Worm (Caenorhabditis elegans) whole organism, L1 larva: ENCODE results near the gene hsp-4.
A peak's percentile ranks its signal among the peaks of the same experiment; 100 is the strongest.

Experiments used
- C04F5.9 ChIP-seq: sonication (generic microtip); optimal IDR thresholded peaks from 2 replicates; lab custom pipeline; 2016; ENCODE audit warnings: missing genetic modification characterization, missing compliant biosample characterization
- ama-1 ChIP-seq: fragments of 150-350 bp; optimal IDR thresholded peaks from 2 replicates; lab custom pipeline; 2014
- blmp-1 ChIP-seq: fragments of 150-350 bp; optimal IDR thresholded peaks from 2 replicates; lab custom pipeline; 2014; ENCODE audit warnings: missing biosample characterization, missing genetic modification characterization
- ceh-82 ChIP-seq, 3 experiments: fragments of 150-350 bp in 1 of 3; sonication (generic microtip) in 2 of 3; optimal IDR thresholded peaks; 2 replicates each; lab custom pipeline; 2014 to 2017; ENCODE audit warnings: missing biosample characterization in 3 of 3, missing genetic modification characterization in 3 of 3
- ceh-90 ChIP-seq: sonication (generic microtip); optimal IDR thresholded peaks from 2 replicates; lab custom pipeline; 2016; ENCODE audit warnings: missing genetic modification characterization, missing compliant biosample characterization
- ces-1 ChIP-seq: fragments of 150-350 bp; optimal IDR thresholded peaks from 2 replicates; lab custom pipeline; 2014; ENCODE audit warnings: missing biosample characterization, missing genetic modification reagents, missing genetic modification characterization
- dpl-1 ChIP-seq, 3 experiments: fragments of 150-350 bp in 2 of 3; sonication (generic microtip) in 1 of 3; optimal IDR thresholded peaks; 2 replicates each; lab custom pipeline; 2014 to 2017; ENCODE audit warnings: missing biosample characterization in 3 of 3, missing genetic modification characterization in 3 of 3, missing genetic modification reagents in 3 of 3
- efl-1 ChIP-seq, 4 experiments: fragments of 150-350 bp; optimal IDR thresholded peaks in 3 of 4; peaks in 1 of 4; 1 replicate in 1 of 4; 2 replicates in 3 of 4; lab custom pipeline; 2014; ENCODE audit warnings: missing biosample characterization in 2 of 4, missing genetic modification characterization in 2 of 4, missing genetic modification reagents in 2 of 4
- efl-3 ChIP-seq: fragments of 200-800 bp; sonication (Bioruptor generic); optimal IDR thresholded peaks from 2 replicates; lab custom pipeline; 2018; ENCODE audit warnings: mild to moderate bottlenecking, missing genetic modification characterization, missing compliant biosample characterization
- elt-2 ChIP-seq: sonication (generic microtip); optimal IDR thresholded peaks from 2 replicates; lab custom pipeline; 2016; ENCODE audit warnings: missing genetic modification characterization, mild to moderate bottlenecking, inconsistent platforms, missing compliant biosample characterization, missing genetic modification reagents
- fkh-4 ChIP-seq: sonication (generic microtip); optimal IDR thresholded peaks from 2 replicates; lab custom pipeline; 2016; ENCODE audit warnings: missing compliant biosample characterization, missing genetic modification characterization, borderline replicate concordance
- fos-1 ChIP-seq: fragments of 150-350 bp; optimal IDR thresholded peaks from 2 replicates; lab custom pipeline; 2014; ENCODE audit warnings: missing biosample characterization, missing genetic modification characterization
- grh-1 ChIP-seq: fragments of 200-800 bp; sonication (Bioruptor generic); IDR thresholded peaks from 2 replicates; pipeline ENCODE4 v1.3.6; 2022; ENCODE audit warnings: missing genetic modification reagents, missing genetic modification characterization, missing compliant biosample characterization
- hlh-17 ChIP-seq: fragments of 200-800 bp; sonication (Bioruptor generic); optimal IDR thresholded peaks from 2 replicates; lab custom pipeline; 2018; ENCODE audit warnings: missing genetic modification characterization, mild to moderate bottlenecking, missing compliant biosample characterization, moderate library complexity, borderline replicate concordance
- hlh-4 ChIP-seq: sonication (generic microtip); optimal IDR thresholded peaks from 2 replicates; lab custom pipeline; 2016; ENCODE audit warnings: mild to moderate bottlenecking, missing genetic modification characterization, missing compliant biosample characterization
- isw-1 ChIP-seq: fragments of 200-800 bp; sonication (Bioruptor generic); IDR thresholded peaks from 2 replicates; pipeline ENCODE4 v1.3.6; 2022; ENCODE audit warnings: missing genetic modification characterization, missing compliant biosample characterization
- lin-13 ChIP-seq: fragments of 150-350 bp; optimal IDR thresholded peaks from 2 replicates; lab custom pipeline; 2014; ENCODE audit warnings: missing biosample characterization, missing genetic modification reagents, missing genetic modification characterization
- lin-14 ChIP-seq: fragments of 200-800 bp; sonication (Bioruptor generic); optimal IDR thresholded peaks from 2 replicates; lab custom pipeline; 2018; ENCODE audit warnings: mild to moderate bottlenecking, missing genetic modification characterization, moderate library complexity, missing compliant biosample characterization
- lin-35 ChIP-seq, 2 experiments: fragments of 150-350 bp; optimal IDR thresholded peaks; 2 replicates each; lab custom pipeline; 2014; ENCODE audit warnings: missing biosample characterization in 2 of 2, missing genetic modification characterization in 2 of 2, missing genetic modification reagents in 2 of 2
- lir-3 ChIP-seq: sonication (generic microtip); optimal IDR thresholded peaks from 2 replicates; lab custom pipeline; 2016; ENCODE audit warnings: mild to moderate bottlenecking, missing genetic modification characterization, moderate library complexity, missing compliant biosample characterization; ENCODE audit not compliant: poor library complexity
- lsy-2 ChIP-seq, 2 experiments: fragments of 150-350 bp; optimal IDR thresholded peaks; 2 replicates each; lab custom pipeline; 2014; ENCODE audit warnings: missing biosample characterization in 2 of 2, missing genetic modification characterization in 2 of 2
- mep-1 ChIP-seq: fragments of 150-350 bp; optimal IDR thresholded peaks from 2 replicates; lab custom pipeline; 2014; ENCODE audit warnings: missing biosample characterization, missing genetic modification characterization
- nhr-19 ChIP-seq: fragments of 200-800 bp; sonication (Bioruptor generic); conservative IDR thresholded peaks from 2 replicates; pipeline ENCODE4 v1.3.6; 2022; ENCODE audit warnings: missing genetic modification characterization, missing compliant biosample characterization
- nhr-20 ChIP-seq: sonication (generic microtip); optimal IDR thresholded peaks from 2 replicates; lab custom pipeline; 2016; ENCODE audit warnings: mild to moderate bottlenecking, missing genetic modification characterization, missing compliant biosample characterization
- nhr-47 ChIP-seq: sonication (generic microtip); optimal IDR thresholded peaks from 2 replicates; lab custom pipeline; 2016; ENCODE audit warnings: mild to moderate bottlenecking, missing genetic modification characterization, moderate library complexity, missing compliant biosample characterization
- nhr-71 ChIP-seq: sonication (generic microtip); optimal IDR thresholded peaks from 2 replicates; lab custom pipeline; 2016; ENCODE audit warnings: mild to moderate bottlenecking, missing genetic modification characterization, moderate library complexity, missing compliant biosample characterization
- nhr-76 ChIP-seq: sonication (generic microtip); optimal IDR thresholded peaks from 2 replicates; lab custom pipeline; 2017; ENCODE audit warnings: missing biosample characterization, missing genetic modification characterization
- nhr-84 ChIP-seq: sonication (generic microtip); optimal IDR thresholded peaks from 2 replicates; lab custom pipeline; 2017; ENCODE audit warnings: missing biosample characterization, missing genetic modification characterization
- nhr-85 ChIP-seq: sonication (generic microtip); peaks from one replicate; lab custom pipeline; 2016; ENCODE audit warnings: missing genetic modification characterization, inconsistent platforms, missing compliant biosample characterization
- pag-3 ChIP-seq: sonication (generic microtip); optimal IDR thresholded peaks from 2 replicates; lab custom pipeline; 2017; ENCODE audit warnings: missing genetic modification characterization, mild to moderate bottlenecking, missing compliant biosample characterization, antibody characterized with exemption, borderline replicate concordance; ENCODE audit not compliant: insufficient read depth
- pax-3 ChIP-seq: fragments of 200-800 bp; sonication (Bioruptor generic); optimal IDR thresholded peaks from 2 replicates; lab custom pipeline; 2018; ENCODE audit warnings: mild to moderate bottlenecking, missing genetic modification characterization, moderate library complexity, missing compliant biosample characterization
- rnt-1 ChIP-seq: sonication (generic microtip); optimal IDR thresholded peaks from 2 replicates; lab custom pipeline; 2016; ENCODE audit warnings: mild to moderate bottlenecking, missing genetic modification characterization, moderate library complexity, missing compliant biosample characterization
- skn-1 ChIP-seq: fragments of 150-350 bp; optimal IDR thresholded peaks from 2 replicates; lab custom pipeline; 2014; ENCODE audit warnings: missing biosample characterization, missing genetic modification characterization
- snu-23 ChIP-seq: sonication (generic microtip); optimal IDR thresholded peaks from 2 replicates; lab custom pipeline; 2016; ENCODE audit warnings: missing genetic modification characterization, missing compliant biosample characterization
- tbx-2 ChIP-seq: sonication (generic microtip); optimal IDR thresholded peaks from 2 replicates; lab custom pipeline; 2016; ENCODE audit warnings: missing genetic modification characterization, missing compliant biosample characterization
- unc-130 ChIP-seq: fragments of 150-350 bp; optimal IDR thresholded peaks from 2 replicates; lab custom pipeline; 2017; ENCODE audit warnings: missing biosample characterization, missing genetic modification characterization, inconsistent platforms
- unc-98 ChIP-seq: fragments of 200-800 bp; sonication (Bioruptor generic); IDR thresholded peaks from 2 replicates; pipeline ENCODE4 v1.3.6; 2022; ENCODE audit warnings: missing genetic modification characterization, missing compliant biosample characterization
- vab-15 ChIP-seq: sonication (generic microtip); optimal IDR thresholded peaks from 2 replicates; lab custom pipeline; 2017; ENCODE audit warnings: missing genotype, mild to moderate bottlenecking, missing genetic modification characterization, missing compliant biosample characterization
- xbp-1 ChIP-seq: sonication (generic microtip); optimal IDR thresholded peaks from 2 replicates; lab custom pipeline; 2016; ENCODE audit warnings: missing genetic modification characterization, missing compliant biosample characterization
- zag-1 ChIP-seq: fragments of 150-350 bp; optimal IDR thresholded peaks from 2 replicates; lab custom pipeline; 2014; ENCODE audit warnings: missing biosample characterization, missing genetic modification characterization
- ztf-4 ChIP-seq: fragments of 150-350 bp; optimal IDR thresholded peaks from 2 replicates; lab custom pipeline; 2014; ENCODE audit warnings: missing biosample characterization, missing genetic modification characterization

Gene hsp-4

DNA sequence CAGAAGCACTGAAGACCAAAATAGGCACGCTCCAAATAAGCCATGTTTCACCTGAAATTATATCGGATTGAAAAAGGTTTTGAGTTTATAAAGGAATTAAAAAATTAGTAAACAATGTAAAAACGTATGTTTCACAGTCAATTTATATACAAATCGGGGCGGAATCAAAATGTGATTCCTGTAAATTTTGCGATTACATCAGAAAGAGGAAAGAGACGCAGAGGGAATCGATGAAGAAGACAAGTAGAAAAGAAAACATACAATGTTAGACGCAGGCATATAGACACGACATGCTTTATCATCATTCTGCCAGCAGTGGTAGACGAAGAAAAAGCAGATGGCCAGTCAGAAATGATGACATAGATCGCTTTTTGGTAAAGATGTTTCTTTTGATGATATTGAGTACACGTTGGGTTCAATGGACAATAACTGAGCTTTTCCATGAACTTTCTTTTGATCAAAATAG lies 11.6 kb upstream of the hsp-4 start, which contains the start of gene msra-1:
TSS of gene msra-1 (minus strand) at position 51 of the 466 bp plus-strand sequence.
- TF ChIP-seq nhr-20 (peak; percentile 36), lin-35 (GFP tag; optimal IDR thresholded peaks at IDR 0.05; lab: Kevin White, UChicago) (peak in 1 of 2 experiments; percentile 24), isw-1 (GFP tag; lab: Robert Waterston, UW) (no peak), C04F5.9 (tag; lab: Kevin White, UChicago) (no peak), lir-3 (tag; lab: Kevin White, UChicago) (peak; percentile 32), zag-1 (tag; lab: Kevin White, UChicago) (no peak), mep-1 (peak; percentile 50), ama-1 (lab: Kevin White, UChicago) (no peak), tbx-2 (no peak), pag-3 (tag; lab: Kevin White, UChicago) (peak; percentile 9), ceh-90 (tag; lab: Kevin White, UChicago) (no peak), dpl-1 (GFP tag; optimal IDR thresholded peaks at IDR 0.05; lab: Kevin White, UChicago) (peak in 2 of 3 experiments; percentile 3 to 10), ztf-4 (no peak), nhr-84 (no peak), elt-2 (tag; lab: Kevin White, UChicago) (peak; percentile 38), efl-1 (optimal IDR thresholded peaks at IDR 0.05; lab: Kevin White, UChicago) (peak; percentile 11 to 38), efl-1 (GFP tag; optimal IDR thresholded peaks at IDR 0.05 in 1 of 2; lab: Kevin White, UChicago) (peak in 1 of 2 experiments; percentile 78), fos-1 (no peak), lsy-2 (tag; optimal IDR thresholded peaks at IDR 0.05; lab: Kevin White, UChicago) (peak; percentile 14 to 57), nhr-85 (tag; lab: Kevin White, UChicago) (no peak), fkh-4 (tag; lab: Kevin White, UChicago) (no peak), lin-13 (no peak), ces-1 (GFP tag; lab: Kevin White, UChicago) (no peak), blmp-1 (tag; lab: Kevin White, UChicago) (peak; percentile 61), nhr-76 (tag; lab: Kevin White, UChicago) (no peak), skn-1 (peak; percentile 98), lin-14 (GFP tag; lab: Kevin White, UChicago) (peak; percentile 49), rnt-1 (tag; lab: Kevin White, UChicago) (peak; percentile 40), unc-98 (GFP tag; lab: Robert Waterston, UW) (no peak), nhr-71 (peak; percentile 47), nhr-19 (GFP tag; lab: Robert Waterston, UW) (no peak), vab-15 (tag; lab: Kevin White, UChicago) (no peak), snu-23 (peak; percentile 48), efl-3 (no peak), grh-1 (GFP tag; lab: Robert Waterston, UW) (no peak), pax-3 (tag; lab: Kevin White, UChicago) (no peak), hlh-17 (no peak), unc-130 (tag; lab: Kevin White, UChicago) (no peak), xbp-1 (tag; lab: Kevin White, UChicago) (peak; percentile 21), ceh-82 (tag; optimal IDR thresholded peaks at IDR 0.05; lab: Kevin White, UChicago) (no peak), hlh-4 (tag; lab: Kevin White, UChicago) (no peak), nhr-47 (no peak)
- TF ChIP-seq, all 84 proteins: peak for 16

DNA sequence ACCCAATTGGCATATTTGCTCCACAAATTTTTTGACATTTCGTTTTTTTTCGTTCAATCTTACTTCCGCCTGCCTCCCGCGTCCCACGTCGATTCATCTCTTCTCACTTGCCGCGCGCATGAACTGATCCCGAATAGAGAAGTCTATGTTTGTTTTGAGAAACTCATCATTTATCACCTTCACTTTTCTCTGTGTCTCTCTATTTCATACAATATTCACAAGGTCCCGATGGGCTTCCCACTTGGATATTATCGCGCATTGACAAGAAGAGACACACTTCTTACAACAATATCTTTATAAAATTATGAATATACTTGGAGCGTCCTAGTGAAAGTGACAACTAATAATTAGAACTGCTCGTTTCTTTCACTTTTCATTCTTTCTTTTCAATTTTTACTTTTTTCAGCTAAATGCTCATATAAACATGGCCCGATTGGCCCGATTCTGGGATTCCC lies 6.1 kb upstream of the hsp-4 start, which contains the start of gene insc-1:
TSS of gene insc-1 (plus strand) at position 405 of the 455 bp plus-strand sequence.
- TF ChIP-seq nhr-85 (tag; lab: Kevin White, UChicago) = no peak
- peak; percentile 97 for TF ChIP-seq blmp-1 (tag; lab: Kevin White, UChicago)
